Fruit fly (Drosophila melanogaster): ENCODE data around the gene Obp93a.

Obp93a gene

dm6 chr3R:21151090-21151870 is 21.8 kb upstream of the Obp93a start:
- TF ChIP-seq br (GFP tag; optimal IDR thresholded peaks at IDR 0.05), result peak; percentile 44
- TF ChIP-seq h (GFP tag; optimal IDR thresholded peaks at IDR 0.05), result peak; percentile 66
- peak; percentile 55 for TF ChIP-seq OdsH (GFP tag; optimal IDR thresholded peaks at IDR 0.05)
- peak; percentile 39 for TF ChIP-seq psq (GFP tag; optimal IDR thresholded peaks at IDR 0.05)
- TF ChIP-seq Hr78 (GFP tag; optimal IDR thresholded peaks at IDR 0.05), result no peak
- TF ChIP-seq Dfd (GFP tag; optimal IDR thresholded peaks at IDR 0.05), result no peak
- TF ChIP-seq foxo (GFP tag; optimal IDR thresholded peaks at IDR 0.05), result peak in 1 of 2 experiments; percentile 29
- peak; percentile 68 for TF ChIP-seq rgr (GFP tag; optimal IDR thresholded peaks at IDR 0.05)
- TF ChIP-seq Jra (GFP tag; optimal IDR thresholded peaks at IDR 0.05), result peak; percentile 3
- TF ChIP-seq brk (GFP tag; optimal IDR thresholded peaks at IDR 0.05), result no peak
- TF ChIP-seq ey (GFP tag; optimal IDR thresholded peaks at IDR 0.05), result peak; percentile 41
- TF ChIP-seq HLH106 (tag; optimal IDR thresholded peaks at IDR 0.05), result peak; percentile 53
- TF ChIP-seq Sp1 (GFP tag; optimal IDR thresholded peaks at IDR 0.05), result peak; percentile 61
- TF ChIP-seq fru (GFP tag; optimal IDR thresholded peaks at IDR 0.05), result peak; percentile 19
- TF ChIP-seq CrebA (GFP tag; optimal IDR thresholded peaks at IDR 0.05; ENCODE audit: borderline replicate concordance), result no peak
- TF ChIP-seq tai (GFP tag; optimal IDR thresholded peaks at IDR 0.05), result no peak
- TF ChIP-seq Hnf4 (GFP tag; optimal IDR thresholded peaks at IDR 0.05), result peak; percentile 44
- TF ChIP-seq lola (GFP tag; optimal IDR thresholded peaks at IDR 0.05), result no peak

DNA sequence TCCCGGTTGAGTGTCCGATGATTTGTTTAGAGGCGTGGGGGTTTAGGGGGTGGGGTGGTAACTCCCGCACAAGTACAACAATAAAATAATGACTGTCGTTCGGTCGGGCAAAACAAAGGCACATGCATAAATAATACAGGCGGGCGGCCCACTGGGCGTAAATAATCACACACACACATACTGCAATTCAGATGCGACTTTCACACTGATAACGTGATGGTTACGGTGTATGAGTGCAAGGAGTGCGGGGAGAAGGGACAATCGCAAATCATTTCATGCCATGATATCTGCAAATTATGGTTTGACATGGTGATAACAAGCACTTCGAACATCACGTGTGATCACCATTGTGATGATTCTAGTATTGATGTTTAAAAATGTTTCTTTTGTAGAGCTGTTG is 20.6 kb upstream of the Obp93a start:
- no peak for TF ChIP-seq Rel (GFP tag; optimal IDR thresholded peaks at IDR 0.05)
- TF ChIP-seq Rel (tag; optimal IDR thresholded peaks at IDR 0.05), result peak; percentile 42
- peak; percentile 28 for TF ChIP-seq Hnf4 (GFP tag; optimal IDR thresholded peaks at IDR 0.05)
- TF ChIP-seq CrebA (GFP tag; optimal IDR thresholded peaks at IDR 0.05; ENCODE audit: borderline replicate concordance), result peak; percentile 15
- peak; percentile 4 for TF ChIP-seq rgr (GFP tag; optimal IDR thresholded peaks at IDR 0.05)
- TF ChIP-seq fru (GFP tag; optimal IDR thresholded peaks at IDR 0.05), result peak; percentile 3
- TF ChIP-seq Sp1 (GFP tag; optimal IDR thresholded peaks at IDR 0.05), result peak; percentile 17
- peak; percentile 39 for TF ChIP-seq h (GFP tag; optimal IDR thresholded peaks at IDR 0.05)
- no peak for TF ChIP-seq Hr78 (GFP tag; optimal IDR thresholded peaks at IDR 0.05)
- peak; percentile 50 for TF ChIP-seq br (GFP tag; optimal IDR thresholded peaks at IDR 0.05)
- TF ChIP-seq usp (GFP tag; optimal IDR thresholded peaks at IDR 0.05), result no peak

dm6 chr3R:21141341-21141740 is 11.8 kb upstream of the Obp93a start:
- TF ChIP-seq Hnf4 (GFP tag; optimal IDR thresholded peaks at IDR 0.05) (no peak), Myc (optimal IDR thresholded peaks at IDR 0.05) (no peak), Jra (GFP tag; optimal IDR thresholded peaks at IDR 0.05) (no peak), Dfd (GFP tag; optimal IDR thresholded peaks at IDR 0.05) (no peak), Hr83 (GFP tag; optimal IDR thresholded peaks at IDR 0.05; ENCODE audit: poor library complexity, severe bottlenecking) (no peak)

DNA sequence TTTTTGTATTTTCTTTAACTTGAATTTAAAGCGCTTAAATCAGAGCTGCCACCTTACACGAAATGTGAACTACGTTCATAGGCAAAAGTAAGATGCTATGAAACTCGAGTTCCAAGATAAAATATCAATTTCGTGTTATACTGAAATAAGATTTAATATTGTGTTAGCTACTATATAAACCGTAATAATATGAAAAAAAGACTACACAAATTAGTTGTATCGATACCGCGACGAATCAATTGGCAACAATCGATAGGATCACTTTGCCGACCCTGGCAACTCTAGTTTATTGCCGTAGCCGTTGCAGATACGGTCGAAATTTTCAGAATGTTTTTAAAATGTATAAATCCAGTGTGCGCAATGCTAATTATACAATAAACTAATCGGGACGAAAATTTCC is 10.9 kb upstream of the Obp93a start, which contains the start of gene SNF4Agamma:
Gene SNF4Agamma (plus strand): TSS at position 282 of the 400 bp plus-strand sequence.
- TF ChIP-seq br (GFP tag; optimal IDR thresholded peaks at IDR 0.05) (no peak), tai (GFP tag; optimal IDR thresholded peaks at IDR 0.05) (no peak), rgr (GFP tag; optimal IDR thresholded peaks at IDR 0.05) (peak; percentile 24), foxo (GFP tag; optimal IDR thresholded peaks at IDR 0.05) (peak in 1 of 2 experiments; percentile 29), Sp1 (GFP tag; optimal IDR thresholded peaks at IDR 0.05) (peak; percentile 20), Myc (optimal IDR thresholded peaks at IDR 0.05) (peak; percentile 37), Vsx2 (GFP tag; optimal IDR thresholded peaks at IDR 0.05; ENCODE audit: partially characterized antibody) (no peak), HLH106 (tag; optimal IDR thresholded peaks at IDR 0.05) (peak; percentile 51), woc (GFP tag; optimal IDR thresholded peaks at IDR 0.05) (peak; percentile 12), Rel (GFP tag; optimal IDR thresholded peaks at IDR 0.05) (no peak), Rel (tag; optimal IDR thresholded peaks at IDR 0.05) (peak; percentile 30)

dm6 chr3R:21138220-21138754 is 8.8 kb upstream of the Obp93a start, which contains the start of gene meigo:
Gene meigo (plus strand): TSS chr3R:21138270.
- no peak for TF ChIP-seq sage (GFP tag; optimal IDR thresholded peaks at IDR 0.05)
- peak; percentile 25 for TF ChIP-seq sv (GFP tag; optimal IDR thresholded peaks at IDR 0.05)
- no peak for TF ChIP-seq pan (optimal IDR thresholded peaks at IDR 0.05)
- TF ChIP-seq Hr78 (GFP tag; optimal IDR thresholded peaks at IDR 0.05), result no peak
- TF ChIP-seq OdsH (GFP tag; optimal IDR thresholded peaks at IDR 0.05), result peak; percentile 39
- no peak for TF ChIP-seq Dfd (GFP tag; optimal IDR thresholded peaks at IDR 0.05)
- no peak for TF ChIP-seq usp (GFP tag; optimal IDR thresholded peaks at IDR 0.05)
- TF ChIP-seq h (GFP tag; optimal IDR thresholded peaks at IDR 0.05), result no peak
- TF ChIP-seq psq (GFP tag; optimal IDR thresholded peaks at IDR 0.05), result peak; percentile 41
- TF ChIP-seq Jra (GFP tag; optimal IDR thresholded peaks at IDR 0.05), result no peak
- TF ChIP-seq dl (GFP tag; optimal IDR thresholded peaks at IDR 0.05; ENCODE audit: insufficient read depth in 1 of 2, partially characterized antibody in 2 of 2), result no peak
- TF ChIP-seq foxo (GFP tag; optimal IDR thresholded peaks at IDR 0.05), result no peak
- TF ChIP-seq Abd-B (GFP tag; optimal IDR thresholded peaks at IDR 0.05), result no peak
- no peak for TF ChIP-seq Mio (GFP tag; optimal IDR thresholded peaks at IDR 0.05)
- no peak for TF ChIP-seq Hnf4 (GFP tag; optimal IDR thresholded peaks at IDR 0.05)
- no peak for TF ChIP-seq tai (GFP tag; optimal IDR thresholded peaks at IDR 0.05)
- TF ChIP-seq CG32264 (GFP tag; optimal IDR thresholded peaks at IDR 0.05), result no peak
- TF ChIP-seq brk (GFP tag; optimal IDR thresholded peaks at IDR 0.05), result no peak
- no peak for TF ChIP-seq Dif (GFP tag; optimal IDR thresholded peaks at IDR 0.05; ENCODE audit: partially characterized antibody)
- TF ChIP-seq Myc (optimal IDR thresholded peaks at IDR 0.05), result peak; percentile 98
- TF ChIP-seq CrebA (GFP tag; optimal IDR thresholded peaks at IDR 0.05; ENCODE audit: borderline replicate concordance), result no peak
- no peak for TF ChIP-seq N (GFP tag; optimal IDR thresholded peaks at IDR 0.05)
- peak; percentile 74 for TF ChIP-seq ey (GFP tag; optimal IDR thresholded peaks at IDR 0.05)
- TF ChIP-seq Sp1 (GFP tag; optimal IDR thresholded peaks at IDR 0.05), result peak; percentile 73
- TF ChIP-seq Hr83 (GFP tag; optimal IDR thresholded peaks at IDR 0.05; ENCODE audit: poor library complexity, severe bottlenecking), result no peak
- TF ChIP-seq br (GFP tag; optimal IDR thresholded peaks at IDR 0.05), result no peak
- TF ChIP-seq woc (GFP tag; optimal IDR thresholded peaks at IDR 0.05), result peak; percentile 94
- no peak for TF ChIP-seq fru (GFP tag; optimal IDR thresholded peaks at IDR 0.05)
- TF ChIP-seq Rel (GFP tag; optimal IDR thresholded peaks at IDR 0.05), result no peak
- peak; percentile 40 for TF ChIP-seq Rel (tag; optimal IDR thresholded peaks at IDR 0.05)
- TF ChIP-seq HLH106 (tag; optimal IDR thresholded peaks at IDR 0.05), result peak; percentile 89

All from whole organism, wandering third instar larva.